Worm (Caenorhabditis elegans) whole organism, midembryonic: Measurements from ENCODE around the gene Y41C4A.6.

Experiments used
- T22C8.4 ChIP-seq: fragments of 200-800 bp; sonication (Bioruptor generic); IDR thresholded peaks from 2 replicates; pipeline ENCODE4 v1.3.6; 2022; ENCODE audit warnings: missing genetic modification characterization, missing compliant biosample characterization
- cog-1 ChIP-seq: sonication (generic microtip); optimal IDR thresholded peaks from 2 replicates; lab custom pipeline; 2016; ENCODE audit warnings: missing genetic modification characterization, missing compliant biosample characterization
- flt-1 ChIP-seq: fragments of 200-800 bp; sonication (Bioruptor generic); IDR thresholded peaks from 2 replicates; pipeline ENCODE4 v1.3.6; 2022; ENCODE audit warnings: missing genetic modification characterization, missing compliant biosample characterization
- klf-2 ChIP-seq: fragments of 200-800 bp; sonication (Bioruptor generic); conservative IDR thresholded peaks from 2 replicates; pipeline ENCODE4 v1.3.6; 2022; ENCODE audit warnings: missing genetic modification reagents, missing genetic modification characterization, missing compliant biosample characterization
- med-1 ChIP-seq: sonication (generic microtip); optimal IDR thresholded peaks from 2 replicates; lab custom pipeline; 2017; ENCODE audit warnings: missing genetic modification characterization, mild to moderate bottlenecking, missing compliant biosample characterization, antibody characterized with exemption, missing genetic modification reagents; ENCODE audit not compliant: insufficient read depth
- ref-1 ChIP-seq: fragments of 200-800 bp; sonication (Bioruptor generic); conservative IDR thresholded peaks from 2 replicates; pipeline ENCODE4 v1.3.6; 2022; ENCODE audit warnings: missing genetic modification reagents, missing genetic modification characterization, missing compliant biosample characterization
- tab-1 ChIP-seq: fragments of 200-800 bp; sonication (Bioruptor generic); IDR thresholded peaks from 2 replicates; pipeline ENCODE4 v1.3.6; 2022; ENCODE audit warnings: missing genetic modification characterization, missing compliant biosample characterization
- ztf-23 ChIP-seq: fragments of 200-800 bp; sonication (Bioruptor generic); IDR thresholded peaks from 2 replicates; pipeline ENCODE4 v1.3.6; 2022; ENCODE audit warnings: missing genetic modification reagents, missing genetic modification characterization, missing compliant biosample characterization
- ztf-29 ChIP-seq: fragments of 200-800 bp; sonication (Bioruptor generic); IDR thresholded peaks from 2 replicates; pipeline ENCODE4 v1.3.6; 2022; ENCODE audit warnings: missing genetic modification reagents, missing genetic modification characterization, missing compliant biosample characterization

The Y41C4A.6 gene

DNA sequence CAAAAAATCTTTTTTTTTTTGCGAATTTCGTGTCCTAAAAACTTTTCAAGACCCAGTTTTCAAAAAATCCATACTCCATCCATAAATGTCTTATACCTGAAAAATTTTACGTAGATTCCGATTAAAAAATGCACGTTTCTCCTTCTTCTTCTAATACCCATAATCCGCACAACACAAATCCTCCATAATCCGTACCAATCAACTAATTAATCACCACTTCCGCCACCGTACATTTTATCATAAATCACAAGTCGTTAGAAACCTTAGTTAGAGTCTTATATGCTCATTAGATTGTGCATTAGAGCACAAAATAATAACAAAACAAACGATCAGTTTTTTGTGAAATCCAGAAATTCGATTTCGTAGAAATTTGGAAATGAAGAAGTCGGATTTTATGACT is 27.4 kb upstream of the Y41C4A.6 start:
- no peak for TF ChIP-seq med-1 (GFP tag; lab: Kevin White, UChicago)
- no peak for TF ChIP-seq T22C8.4 (GFP tag; lab: Robert Waterston, UW)
- no peak for TF ChIP-seq flt-1

DNA sequence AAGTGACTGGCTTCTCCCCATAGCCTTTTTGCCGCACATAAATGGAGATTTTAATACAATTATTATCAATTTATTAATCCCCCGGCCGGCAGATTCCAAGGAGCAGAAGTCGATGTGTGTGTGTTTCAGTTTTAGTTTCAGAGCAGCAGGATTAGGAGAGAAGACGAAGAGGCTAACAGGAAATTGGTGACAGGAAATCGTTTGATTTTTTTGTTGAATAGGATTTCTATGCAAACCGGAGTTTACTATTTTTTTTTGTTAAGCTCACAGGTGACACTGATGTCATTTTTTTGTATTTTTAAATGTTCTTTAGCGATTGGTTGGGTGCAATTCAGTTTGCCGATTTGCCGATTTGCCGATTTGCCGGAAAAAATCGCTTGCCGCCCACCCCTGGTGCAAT is 15.9 kb upstream of the Y41C4A.6 start:
- TF ChIP-seq med-1 (GFP tag; lab: Kevin White, UChicago) = no peak
- no peak for TF ChIP-seq T22C8.4 (GFP tag; lab: Robert Waterston, UW)
- no peak for TF ChIP-seq ztf-23 (GFP tag; lab: Robert Waterston, UW)
- no peak for TF ChIP-seq tab-1 (GFP tag; lab: Robert Waterston, UW)
- TF ChIP-seq klf-2 (GFP tag; lab: Robert Waterston, UW) = no peak
- no peak for TF ChIP-seq ref-1 (GFP tag; lab: Robert Waterston, UW)
- TF ChIP-seq cog-1 (tag; lab: Kevin White, UChicago) = no peak
- TF ChIP-seq ztf-29 = no peak
- no peak for TF ChIP-seq flt-1

DNA sequence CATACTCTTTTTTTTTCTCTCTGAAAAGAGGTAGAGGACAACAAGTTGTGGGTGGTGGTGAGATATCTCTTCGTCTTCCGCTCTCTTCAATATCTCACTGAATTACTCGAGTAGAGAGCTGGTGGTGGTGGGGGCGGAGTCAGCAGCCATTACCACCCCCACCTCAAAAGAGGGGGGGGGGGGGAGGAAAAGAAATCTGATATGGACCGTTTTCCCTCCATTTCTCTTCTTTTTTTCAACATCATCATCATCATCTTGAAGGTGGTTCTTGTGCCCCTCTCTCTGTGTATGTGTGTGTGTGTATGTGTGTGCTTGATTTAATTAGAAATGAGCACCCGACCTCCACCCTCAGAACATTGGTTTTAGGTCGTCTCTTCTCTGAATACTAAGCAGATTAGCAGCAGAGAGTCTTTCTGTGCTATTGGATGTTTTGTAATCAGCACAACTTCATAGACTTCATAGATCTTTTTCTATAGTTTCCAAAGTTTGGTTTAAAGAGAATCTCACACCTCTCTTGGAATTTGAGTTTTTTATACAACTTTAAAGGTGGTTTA is 14.8 kb upstream of the Y41C4A.6 start:
- no peak for TF ChIP-seq ztf-29
- no peak for TF ChIP-seq T22C8.4 (GFP tag; lab: Robert Waterston, UW)
- no peak for TF ChIP-seq ref-1 (GFP tag; lab: Robert Waterston, UW)
- TF ChIP-seq med-1 (GFP tag; lab: Kevin White, UChicago) = no peak
- TF ChIP-seq tab-1 (GFP tag; lab: Robert Waterston, UW) = no peak

DNA sequence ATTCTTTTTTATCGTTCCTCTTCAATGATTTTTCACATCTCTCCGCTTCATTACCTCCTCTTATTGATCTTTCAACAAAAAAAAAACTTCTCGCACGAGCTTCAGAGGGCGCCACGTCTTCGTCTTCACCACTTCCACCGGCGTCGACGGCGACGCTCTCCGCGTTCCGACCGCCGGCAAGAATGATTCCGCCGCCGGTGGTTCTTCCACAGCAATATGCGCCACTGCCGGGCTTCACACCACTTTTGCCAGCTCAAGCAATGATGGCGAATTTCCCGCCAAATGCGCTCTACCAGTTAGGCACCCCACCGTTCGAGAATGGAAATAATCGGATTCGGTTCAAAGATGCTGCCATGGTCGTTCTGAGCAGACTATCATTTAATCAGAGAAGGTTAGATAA is 13.3 kb upstream of the Y41C4A.6 start:
- TF ChIP-seq ztf-29 (no peak), ztf-23 (GFP tag; lab: Robert Waterston, UW) (no peak), flt-1 (no peak), med-1 (GFP tag; lab: Kevin White, UChicago) (no peak), T22C8.4 (GFP tag; lab: Robert Waterston, UW) (no peak), tab-1 (GFP tag; lab: Robert Waterston, UW) (no peak)

DNA sequence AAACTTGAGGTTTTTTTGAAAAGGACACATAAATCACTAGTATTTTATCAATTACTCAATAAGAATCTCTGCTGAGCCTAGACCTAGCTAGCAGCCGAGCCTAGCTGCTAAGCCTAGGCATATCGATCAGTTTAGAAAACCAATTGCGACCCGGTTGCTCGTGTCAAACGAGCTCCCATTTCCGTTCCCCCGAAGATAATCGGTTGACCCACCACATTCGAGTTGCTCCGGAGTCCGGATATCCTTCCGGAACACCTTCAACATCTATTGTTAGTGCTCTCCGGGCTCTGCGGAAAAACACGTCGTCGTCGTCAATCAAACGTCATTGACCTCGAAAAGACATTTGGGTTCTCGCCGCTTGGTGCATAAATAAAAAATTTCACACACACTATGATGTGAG is 12.6 kb upstream of the Y41C4A.6 start:
- TF ChIP-seq med-1 (GFP tag; lab: Kevin White, UChicago) (no peak), klf-2 (GFP tag; lab: Robert Waterston, UW) (no peak), T22C8.4 (GFP tag; lab: Robert Waterston, UW) (no peak), cog-1 (tag; lab: Kevin White, UChicago) (no peak), flt-1 (no peak), tab-1 (GFP tag; lab: Robert Waterston, UW) (no peak), ref-1 (GFP tag; lab: Robert Waterston, UW) (no peak), ztf-29 (no peak), ztf-23 (GFP tag; lab: Robert Waterston, UW) (no peak)

DNA sequence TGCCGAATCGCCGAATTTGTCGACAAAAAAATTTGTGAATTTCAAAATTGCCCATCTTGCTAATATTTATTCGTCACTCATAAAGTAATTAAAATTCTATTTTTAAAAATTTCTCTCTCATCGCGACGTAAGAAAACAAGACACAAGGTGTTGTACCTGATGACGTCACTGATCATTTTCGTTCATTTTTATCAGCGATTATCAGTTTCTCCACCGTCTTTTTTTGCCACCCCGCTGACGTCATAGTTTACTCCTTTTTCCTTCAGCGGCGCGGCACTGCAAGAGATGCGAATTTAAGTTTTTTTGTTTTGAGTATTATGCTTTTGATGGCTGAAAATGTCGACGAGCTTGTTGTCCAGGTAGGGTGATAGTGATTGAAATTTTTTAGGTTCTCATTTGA is 11.6 kb upstream of the Y41C4A.6 start:
- no peak for TF ChIP-seq cog-1 (tag; lab: Kevin White, UChicago)
- TF ChIP-seq T22C8.4 (GFP tag; lab: Robert Waterston, UW) = no peak
- TF ChIP-seq ztf-23 (GFP tag; lab: Robert Waterston, UW) = no peak
- no peak for TF ChIP-seq ztf-29
- TF ChIP-seq ref-1 (GFP tag; lab: Robert Waterston, UW) = no peak
- no peak for TF ChIP-seq flt-1

DNA sequence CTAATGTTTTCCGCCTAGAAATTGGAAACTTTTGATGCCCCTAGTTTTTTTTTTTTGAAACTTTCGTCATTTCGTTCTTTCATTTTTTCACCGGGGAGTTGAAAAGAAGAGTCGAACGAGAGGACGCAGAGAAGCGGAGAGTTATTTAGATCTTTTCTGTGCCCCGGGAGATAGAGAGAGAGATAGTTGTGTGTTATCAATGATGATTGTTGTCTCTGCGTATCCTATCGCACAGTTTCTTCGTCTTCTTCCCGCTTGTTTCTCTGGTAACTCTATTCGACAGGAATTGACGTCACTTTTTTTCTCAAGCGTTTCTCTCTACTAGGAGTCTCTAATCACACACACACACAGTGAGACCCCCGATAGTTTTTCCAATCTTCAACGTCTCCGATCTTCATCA is 7.1 kb upstream of the Y41C4A.6 start:
- TF ChIP-seq med-1 (GFP tag; lab: Kevin White, UChicago) (no peak), ztf-23 (GFP tag; lab: Robert Waterston, UW) (no peak), flt-1 (no peak)

DNA sequence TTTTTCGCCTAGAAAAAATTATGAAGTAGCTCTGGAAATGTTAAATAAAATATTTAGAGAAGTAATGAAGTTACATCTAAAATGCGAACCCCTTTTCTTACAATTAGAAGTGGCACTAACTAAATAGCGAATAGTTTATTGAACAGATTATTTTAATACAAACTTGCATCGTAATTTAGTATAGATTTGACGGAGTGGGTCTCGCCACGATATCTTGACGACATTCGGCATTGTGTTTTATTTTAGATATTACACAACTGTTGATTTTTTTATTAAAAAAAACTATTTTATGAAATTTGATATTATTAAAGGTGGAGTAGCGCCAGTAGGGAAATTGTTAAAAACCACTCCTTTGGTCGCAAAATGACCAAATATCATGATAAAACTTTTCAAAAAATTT is 6.5 kb upstream of the Y41C4A.6 start:
- TF ChIP-seq ref-1 (GFP tag; lab: Robert Waterston, UW) = no peak
- no peak for TF ChIP-seq ztf-29
- no peak for TF ChIP-seq med-1 (GFP tag; lab: Kevin White, UChicago)
- no peak for TF ChIP-seq tab-1 (GFP tag; lab: Robert Waterston, UW)
- no peak for TF ChIP-seq cog-1 (tag; lab: Kevin White, UChicago)
- no peak for TF ChIP-seq flt-1
- TF ChIP-seq ztf-23 (GFP tag; lab: Robert Waterston, UW) = no peak
- no peak for TF ChIP-seq klf-2 (GFP tag; lab: Robert Waterston, UW)
- no peak for TF ChIP-seq T22C8.4 (GFP tag; lab: Robert Waterston, UW)

DNA sequence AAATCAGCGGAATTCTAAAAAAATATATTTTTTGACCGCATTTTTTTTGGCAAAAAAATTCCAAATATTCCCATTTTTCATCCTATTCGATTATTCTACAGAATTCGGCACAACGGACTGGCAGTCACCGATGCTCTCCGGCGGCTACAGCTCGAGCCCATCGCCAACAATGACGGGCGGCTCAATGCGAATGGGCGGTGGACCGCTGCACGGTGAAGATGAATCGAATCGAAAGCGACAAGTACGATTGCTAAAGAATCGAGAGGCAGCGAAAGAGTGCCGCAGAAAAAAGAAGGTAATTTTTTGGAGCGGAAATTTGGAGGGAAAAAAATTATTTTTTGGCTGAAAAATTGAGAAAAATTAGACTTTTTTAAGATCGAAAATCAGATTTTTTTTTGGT is 4.0 kb upstream of the Y41C4A.6 start:
- TF ChIP-seq cog-1 (tag; lab: Kevin White, UChicago) (no peak), ztf-23 (GFP tag; lab: Robert Waterston, UW) (no peak), flt-1 (no peak), T22C8.4 (GFP tag; lab: Robert Waterston, UW) (no peak), ztf-29 (no peak), med-1 (GFP tag; lab: Kevin White, UChicago) (no peak), ref-1 (GFP tag; lab: Robert Waterston, UW) (no peak), tab-1 (GFP tag; lab: Robert Waterston, UW) (no peak)

DNA sequence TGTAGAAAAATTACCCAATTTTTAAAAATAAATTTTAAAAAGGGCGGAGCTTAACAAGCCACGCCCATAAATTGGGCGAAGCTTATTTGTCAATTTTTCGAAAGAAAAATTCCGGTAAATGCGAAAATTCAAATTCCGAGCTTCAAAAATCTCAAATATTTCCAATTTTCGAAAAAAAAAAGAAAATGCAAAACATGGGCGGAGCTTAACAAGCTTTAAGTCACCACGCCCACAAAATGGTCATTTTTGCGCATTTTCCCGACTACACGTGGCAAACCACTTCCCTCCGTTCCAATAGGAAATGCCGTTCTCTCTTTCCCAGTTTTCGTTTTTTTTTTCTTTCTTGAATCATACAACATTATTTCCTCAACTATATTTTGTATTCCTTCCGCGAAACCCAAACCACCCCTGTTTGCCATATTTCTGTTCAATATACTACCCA is 1.8 kb upstream of the Y41C4A.6 start:
- TF ChIP-seq ztf-23 (GFP tag; lab: Robert Waterston, UW) = 0 out of 2 replicates have a peak, but pooled peaks have one; percentile 15
- TF ChIP-seq T22C8.4 (GFP tag; lab: Robert Waterston, UW) = no peak

DNA sequence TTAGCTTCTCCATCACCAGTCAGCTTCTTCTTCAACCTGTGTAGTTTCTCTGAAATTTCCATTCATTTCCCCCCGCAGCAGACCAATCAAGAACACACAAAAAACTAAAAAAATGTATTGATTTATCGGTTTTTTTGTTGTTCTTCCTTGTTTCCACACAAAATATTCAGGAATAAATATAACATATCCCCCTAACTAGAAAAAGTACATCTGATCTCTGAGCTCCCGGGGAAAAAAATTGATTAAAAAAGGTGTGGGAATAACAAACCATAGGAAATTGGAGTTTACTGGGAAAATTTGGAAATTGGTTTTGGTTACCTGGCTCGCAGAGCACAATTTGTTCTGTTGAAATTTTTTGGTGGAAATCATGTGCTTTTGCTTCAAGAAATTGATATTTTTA is 1.4 kb upstream of the Y41C4A.6 start, which contains the start of gene Y41C4A.22:
TSS of gene Y41C4A.22 (plus strand) at position 301 of the 400 bp plus-strand sequence.
- TF ChIP-seq ztf-23 (GFP tag; lab: Robert Waterston, UW) (no peak), med-1 (GFP tag; lab: Kevin White, UChicago) (no peak), cog-1 (tag; lab: Kevin White, UChicago) (no peak), T22C8.4 (GFP tag; lab: Robert Waterston, UW) (no peak), ztf-29 (no peak), klf-2 (GFP tag; lab: Robert Waterston, UW) (no peak), flt-1 (no peak), ref-1 (GFP tag; lab: Robert Waterston, UW) (no peak), tab-1 (GFP tag; lab: Robert Waterston, UW) (no peak)
